Worm (Caenorhabditis elegans) whole organism, L1 larva: ENCODE data around the gene clec-202.

ENCODE experiments used
- aly-2 ChIP-seq: fragments of 150-350 bp; optimal IDR thresholded peaks from 2 replicates; lab custom pipeline; 2014; ENCODE audit warnings: missing biosample characterization, missing genetic modification characterization
- efl-3 ChIP-seq: fragments of 200-800 bp; sonication (Bioruptor generic); optimal IDR thresholded peaks from 2 replicates; lab custom pipeline; 2018; ENCODE audit warnings: mild to moderate bottlenecking, missing genetic modification characterization, missing compliant biosample characterization
- ets-5 ChIP-seq: fragments of 200-800 bp; sonication (Bioruptor generic); IDR thresholded peaks from 2 replicates; pipeline ENCODE4 v1.3.6; 2022; ENCODE audit warnings: missing genetic modification characterization, missing compliant biosample characterization
- mep-1 ChIP-seq: fragments of 150-350 bp; optimal IDR thresholded peaks from 2 replicates; lab custom pipeline; 2014; ENCODE audit warnings: missing biosample characterization, missing genetic modification characterization
- unc-130 ChIP-seq: fragments of 150-350 bp; optimal IDR thresholded peaks from 2 replicates; lab custom pipeline; 2017; ENCODE audit warnings: missing biosample characterization, missing genetic modification characterization, inconsistent platforms

DNA sequence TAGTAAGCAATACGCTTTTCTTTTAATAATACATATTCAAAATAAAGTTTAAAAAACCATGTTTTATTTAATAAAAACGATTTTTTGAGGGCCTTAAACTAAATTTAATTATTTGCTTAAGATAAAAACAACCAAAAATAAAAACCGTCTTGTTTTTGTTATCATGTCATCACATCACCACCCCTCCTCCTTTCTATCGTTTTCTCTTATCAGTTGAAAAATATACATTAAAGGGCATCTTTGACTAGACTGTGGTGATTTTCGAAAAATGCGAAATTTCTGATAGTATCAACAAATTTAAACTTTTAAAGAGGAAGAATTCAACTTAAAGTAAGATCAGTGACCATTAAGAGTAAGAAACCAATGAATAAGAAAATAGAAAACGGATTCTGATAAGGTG is 44.9 kb downstream of the clec-202 start:
- TF ChIP-seq mep-1 (tag; lab: Kevin White, UChicago) (no peak), aly-2 (tag; lab: Kevin White, UChicago) (no peak), ets-5 (GFP tag; lab: Robert Waterston, UW) (no peak), unc-130 (tag; lab: Kevin White, UChicago) (no peak), efl-3 (GFP tag; lab: Kevin White, UChicago) (no peak)
